Fruit fly (Drosophila melanogaster): ENCODE results near the gene S.

- TF ChIP-seq CG14050 (GFP tag; IDR thresholded peaks at IDR 0.05) = no peak
- no peak for TF ChIP-seq fd3F (GFP tag; optimal IDR thresholded peaks at IDR 0.05)
- TF ChIP-seq CG2202 (tag; optimal IDR thresholded peaks at IDR 0.05) = no peak
- TF ChIP-seq CG10321 (GFP tag; IDR thresholded peaks at IDR 0.05) = no peak
- no peak for TF ChIP-seq HLH54F (GFP tag; optimal IDR thresholded peaks at IDR 0.05)
- TF ChIP-seq Atf-2 (GFP tag; optimal IDR thresholded peaks at IDR 0.05) = no peak
- TF ChIP-seq ac (GFP tag; optimal IDR thresholded peaks at IDR 0.05) = no peak
Measured at dm6 chr2L:1124265-1124664, 46.6 kb upstream of the S start.
